Fruit fly (Drosophila melanogaster) whole organism, embryonic: ENCODE data around the gene Dnaaf4.

ENCODE experiments used
- Antp ChIP-seq: fragments of 200-800 bp; sonication (Bioruptor generic); optimal IDR thresholded peaks from 3 replicates; lab custom pipeline; 2016; ENCODE audit warnings: missing biosample characterization, missing genetic modification characterization
- CG34376 ChIP-seq: fragments of 200-800 bp; sonication (Bioruptor generic); optimal IDR thresholded peaks from 2 replicates; lab custom pipeline; 2018; ENCODE audit warnings: missing biosample characterization, mild to moderate bottlenecking, missing genetic modification characterization
- CG8478 ChIP-seq: fragments of >200 bp; optimal IDR thresholded peaks from 2 replicates; lab custom pipeline; 2018
- Opbp ChIP-seq: fragments of 200-800 bp; sonication (Bioruptor generic); IDR thresholded peaks from 3 replicates; pipeline ENCODE4 v1.3.6; 2022; ENCODE audit warnings: missing biosample characterization, missing genetic modification characterization; ENCODE audit not compliant: partially characterized antibody
- chm ChIP-seq: fragments of 200-800 bp; sonication (Bioruptor generic); IDR thresholded peaks from 2 replicates; pipeline ENCODE4 v1.3.6; 2022; ENCODE audit warnings: missing biosample characterization, missing genetic modification characterization
- gcm ChIP-seq: fragments of 200-800 bp; sonication (Bioruptor generic); optimal IDR thresholded peaks from 2 replicates; lab custom pipeline; 2019; ENCODE audit warnings: missing biosample characterization, mild to moderate bottlenecking, missing genetic modification characterization, moderate library complexity
- ham ChIP-seq: fragments of 200-800 bp; sonication (Bioruptor generic); IDR thresholded peaks from 2 replicates; pipeline ENCODE4 v1.3.6; 2022; ENCODE audit warnings: missing biosample characterization, missing genetic modification characterization
- sna ChIP-seq: fragments of 200-800 bp; sonication (Bioruptor generic); IDR thresholded peaks from 2 replicates; pipeline ENCODE4 v1.3.6; 2022; ENCODE audit warnings: missing biosample characterization, missing genetic modification characterization; ENCODE audit not compliant: partially characterized antibody
- sug ChIP-seq: fragments of 200-800 bp; optimal IDR thresholded peaks from 2 replicates; lab custom pipeline; 2019; ENCODE audit warnings: missing biosample characterization, mild to moderate bottlenecking, missing genetic modification characterization, moderate library complexity
- tna ChIP-seq: fragments of 200-800 bp; sonication (Bioruptor generic); IDR thresholded peaks from 2 replicates; pipeline ENCODE4 v1.3.6; 2022; ENCODE audit warnings: missing biosample characterization, missing genetic modification characterization; ENCODE audit not compliant: partially characterized antibody

- no peak for TF ChIP-seq CG8478
- no peak for TF ChIP-seq CG34376 (GFP tag; lab: Kevin White, UChicago)
- no peak for TF ChIP-seq Antp (GFP tag; lab: Kevin White, UChicago)
- TF ChIP-seq Opbp, result no peak
- no peak for TF ChIP-seq tna (GFP tag; lab: Robert Waterston, UW)
- no peak for TF ChIP-seq chm (GFP tag; lab: Robert Waterston, UW)
- TF ChIP-seq sug (tag; lab: Kevin White, UChicago), result no peak
- TF ChIP-seq sna (GFP tag; lab: Robert Waterston, UW), result no peak
- TF ChIP-seq ham (GFP tag; lab: Robert Waterston, UW), result no peak
- no peak for TF ChIP-seq gcm (GFP tag; lab: Kevin White, UChicago)
Observed at dm6 chr2L:11148969-11149368, 27.5 kb upstream of the Dnaaf4 start, which contains the start of gene Gyc32E.
